Worm (Caenorhabditis elegans) whole organism, L4 larva: ENCODE results near the gene F55G11.4.

Experiments
- F49E8.2 ChIP-seq: sonication (generic microtip); optimal IDR thresholded peaks from 2 replicates; lab custom pipeline; 2016; ENCODE audit warnings: missing compliant biosample characterization, mild to moderate bottlenecking, missing genetic modification characterization, borderline replicate concordance
- Y5F2A.4 ChIP-seq: fragments of 200-800 bp; sonication (Bioruptor generic); optimal IDR thresholded peaks from 2 replicates; lab custom pipeline; 2018; ENCODE audit warnings: mild to moderate bottlenecking, missing genetic modification characterization, missing compliant biosample characterization
- aha-1 ChIP-seq: fragments of 150-350 bp; peaks from one replicate; lab custom pipeline; 2014; ENCODE audit warnings: missing biosample characterization, missing genetic modification characterization
- attf-4 ChIP-seq: sonication (generic microtip); optimal IDR thresholded peaks from 3 replicates; lab custom pipeline; 2017; ENCODE audit warnings: missing biosample characterization, missing genetic modification characterization
- ceh-44 ChIP-seq: fragments of 200-800 bp; sonication (Bioruptor generic); IDR thresholded peaks from 2 replicates; pipeline ENCODE4 v1.3.6; 2022; ENCODE audit warnings: missing genetic modification reagents, missing genetic modification characterization, missing compliant biosample characterization
- ces-1 ChIP-seq: fragments of 150-350 bp; sonication (generic microtip); optimal IDR thresholded peaks from 4 replicates; lab custom pipeline; 2014; ENCODE audit warnings: missing biosample characterization, missing genetic modification reagents, missing genetic modification characterization
- ctbp-1 ChIP-seq: fragments of 200-800 bp; sonication (Bioruptor generic); IDR thresholded peaks from 2 replicates; pipeline ENCODE4 v1.3.6; 2022; ENCODE audit warnings: missing genetic modification reagents, missing genetic modification characterization, missing compliant biosample characterization
- egl-43 ChIP-seq: fragments of 200-800 bp; sonication (Bioruptor generic); IDR thresholded peaks from 2 replicates; pipeline ENCODE4 v1.3.6; 2022; ENCODE audit warnings: missing genetic modification reagents, missing genetic modification characterization, missing compliant biosample characterization
- fkh-10 ChIP-seq: fragments of 150-350 bp; optimal IDR thresholded peaks from 2 replicates; lab custom pipeline; 2014; ENCODE audit warnings: missing biosample characterization, missing genetic modification reagents, missing genetic modification characterization
- hmg-1.1 ChIP-seq: fragments of 200-800 bp; sonication (Bioruptor generic); IDR thresholded peaks from 2 replicates; pipeline ENCODE4 v1.3.6; 2022; ENCODE audit warnings: missing genetic modification reagents, missing genetic modification characterization, missing compliant biosample characterization
- lsy-2 ChIP-seq, 2 experiments: fragments of 150-350 bp in 1 of 2; sonication (generic microtip) in 1 of 2; optimal IDR thresholded peaks; 2 replicates each; lab custom pipeline; 2014 to 2017; ENCODE audit warnings: missing biosample characterization in 2 of 2, missing genetic modification characterization in 2 of 2
- nhr-237 ChIP-seq: sonication (generic microtip); optimal IDR thresholded peaks from 2 replicates; lab custom pipeline; 2017; ENCODE audit warnings: missing biosample characterization, missing genetic modification characterization
- saeg-2 ChIP-seq: fragments of 200-800 bp; sonication (Bioruptor generic); IDR thresholded peaks from 2 replicates; pipeline ENCODE4 v1.3.6; 2022; ENCODE audit warnings: missing genetic modification reagents, missing genetic modification characterization, missing compliant biosample characterization
- set-16 ChIP-seq: fragments of 200-800 bp; sonication (Bioruptor generic); IDR thresholded peaks from 2 replicates; pipeline ENCODE4 v1.3.6; 2022; ENCODE audit warnings: missing genetic modification reagents, missing genetic modification characterization, missing compliant biosample characterization
- unc-62 ChIP-seq, 3 experiments: fragments of 150-350 bp in 1 of 3; sonication (generic microtip); optimal IDR thresholded peaks in 2 of 3; peaks in 1 of 3; 1 replicate in 1 of 3; 2 replicates in 2 of 3; lab custom pipeline; 2014 to 2017; ENCODE audit warnings: missing biosample characterization in 3 of 3, missing genetic modification characterization in 3 of 3, missing genetic modification reagents in 3 of 3, missing genotype in 1 of 3
- zag-1 ChIP-seq: fragments of 150-350 bp; optimal IDR thresholded peaks from 2 replicates; lab custom pipeline; 2014; ENCODE audit warnings: missing biosample characterization, missing genetic modification characterization

F55G11.4 gene

ce11 chrIV:13016820-13017219, 43.4 kb downstream of the F55G11.4 start:
- TF ChIP-seq Y5F2A.4 = no peak
- TF ChIP-seq set-16 (GFP tag; lab: Robert Waterston, UW) = peak; percentile 28; the same call in 1 of the 2 replicates
- peak; percentile 64 for TF ChIP-seq ces-1
- TF ChIP-seq fkh-10 (GFP tag; lab: Kevin White, UChicago) = peak; percentile 60
- no peak for TF ChIP-seq F49E8.2 (tag; lab: Kevin White, UChicago)
- peak in 1 of 2 experiments; percentile 7 for TF ChIP-seq lsy-2 (tag; optimal IDR thresholded peaks at IDR 0.05; lab: Kevin White, UChicago)
- no peak for TF ChIP-seq nhr-237 (tag; lab: Kevin White, UChicago)
- peak; percentile 57 for TF ChIP-seq ctbp-1 (GFP tag; lab: Robert Waterston, UW)
- TF ChIP-seq ceh-44 (GFP tag; lab: Robert Waterston, UW) = no peak
- peak in 1 of 2 experiments; percentile 9 for TF ChIP-seq unc-62 (GFP tag; optimal IDR thresholded peaks at IDR 0.05 in 1 of 2; lab: Kevin White, UChicago)
- no peak for TF ChIP-seq unc-62 (tag; optimal IDR thresholded peaks at IDR 0.05; lab: Kevin White, UChicago)

- peak; percentile 70 for TF ChIP-seq aha-1
- no peak for TF ChIP-seq unc-62 (GFP tag; optimal IDR thresholded peaks at IDR 0.05 in 1 of 2; lab: Kevin White, UChicago)
- TF ChIP-seq unc-62 (tag; optimal IDR thresholded peaks at IDR 0.05; lab: Kevin White, UChicago) = no peak
These were observed 47.6 kb downstream of the F55G11.4 start for ce11 chrIV:13021006-13021405.

ce11 chrIV:13022892-13023291, 49.5 kb downstream of the F55G11.4 start:
- TF ChIP-seq set-16 (GFP tag; lab: Robert Waterston, UW) = peak; percentile 83
- no peak for TF ChIP-seq saeg-2 (GFP tag; lab: Robert Waterston, UW)
- TF ChIP-seq egl-43 (GFP tag; lab: Robert Waterston, UW) = 0 out of 2 replicates have a peak, but pooled peaks have one; percentile 26
- peak; percentile 63 for TF ChIP-seq aha-1
- TF ChIP-seq zag-1 = no peak
- 0 out of 2 replicates have a peak, but pooled peaks have one; percentile 12 for TF ChIP-seq hmg-1.1 (GFP tag; lab: Robert Waterston, UW)
- no peak for TF ChIP-seq attf-4 (tag; lab: Kevin White, UChicago)
